Worm (Caenorhabditis elegans) whole organism, L2 larva: ENCODE data around the gene C17C3.1.

Experiments
- C34F6.9 ChIP-seq: fragments of 150-350 bp; optimal IDR thresholded peaks from 2 replicates; lab custom pipeline; 2014; ENCODE audit warnings: missing biosample characterization, missing genetic modification characterization
- F13H6.1 ChIP-seq: sonication (generic microtip); optimal IDR thresholded peaks from 2 replicates; lab custom pipeline; 2016; ENCODE audit warnings: missing genetic modification characterization, missing compliant biosample characterization
- Y55F3AM.14 ChIP-seq: fragments of 200-800 bp; sonication (Bioruptor generic); optimal IDR thresholded peaks from 2 replicates; lab custom pipeline; 2018; ENCODE audit warnings: mild to moderate bottlenecking, missing genetic modification characterization, missing compliant biosample characterization
- ZK546.5 ChIP-seq: sonication (generic microtip); optimal IDR thresholded peaks from 2 replicates; lab custom pipeline; 2017; ENCODE audit warnings: missing biosample characterization, missing genetic modification characterization
- aly-2 ChIP-seq: fragments of 150-350 bp; optimal IDR thresholded peaks from 2 replicates; lab custom pipeline; 2014; ENCODE audit warnings: missing biosample characterization, missing genetic modification characterization
- ama-1 ChIP-seq: fragments of 150-350 bp; optimal IDR thresholded peaks from 2 replicates; lab custom pipeline; 2018; ENCODE audit warnings: inconsistent platforms
- blmp-1 ChIP-seq: sonication (generic microtip); optimal IDR thresholded peaks from 2 replicates; lab custom pipeline; 2017; ENCODE audit warnings: missing genetic modification characterization, mild to moderate bottlenecking, missing compliant biosample characterization, antibody characterized with exemption, moderate library complexity; ENCODE audit not compliant: insufficient read depth
- ceh-16 ChIP-seq: fragments of 150-350 bp; optimal IDR thresholded peaks from 2 replicates; lab custom pipeline; 2014; ENCODE audit warnings: missing biosample characterization, missing genetic modification characterization
- crh-2 ChIP-seq: sonication (generic microtip); optimal IDR thresholded peaks from 2 replicates; lab custom pipeline; 2017; ENCODE audit warnings: missing biosample characterization, missing genetic modification characterization
- dmd-4 ChIP-seq: sonication (generic microtip); optimal IDR thresholded peaks from 2 replicates; lab custom pipeline; 2017; ENCODE audit warnings: missing biosample characterization, missing genetic modification characterization
- egl-27 ChIP-seq: sonication (generic microtip); optimal IDR thresholded peaks from 3 replicates; lab custom pipeline; 2017; ENCODE audit warnings: missing biosample characterization, missing genetic modification reagents, missing genetic modification characterization
- elt-3 ChIP-seq: sonication (generic microtip); optimal IDR thresholded peaks from 2 replicates; lab custom pipeline; 2017; ENCODE audit warnings: missing biosample characterization, missing genetic modification characterization
- fos-1 ChIP-seq: fragments of 150-350 bp; optimal IDR thresholded peaks from 2 replicates; lab custom pipeline; 2014; ENCODE audit warnings: missing biosample characterization, missing genetic modification characterization
- gmeb-1 ChIP-seq: fragments of 150-350 bp; optimal IDR thresholded peaks from 2 replicates; lab custom pipeline; 2014; ENCODE audit warnings: missing biosample characterization, missing genetic modification characterization
- lin-11 ChIP-seq: fragments of 150-350 bp; sonication (generic microtip); optimal IDR thresholded peaks from 2 replicates; lab custom pipeline; 2014; ENCODE audit warnings: missing biosample characterization, missing genetic modification characterization, inconsistent platforms, mixed read lengths
- lin-13 ChIP-seq: fragments of 150-350 bp; optimal IDR thresholded peaks from 2 replicates; lab custom pipeline; 2014; ENCODE audit warnings: missing biosample characterization, missing genetic modification reagents, missing genetic modification characterization
- lsy-2 ChIP-seq, 2 experiments: fragments of 150-350 bp in 1 of 2; sonication (generic microtip) in 1 of 2; optimal IDR thresholded peaks; 2 replicates each; lab custom pipeline; 2014 to 2017; ENCODE audit warnings: missing biosample characterization in 2 of 2, missing genetic modification characterization in 2 of 2
- mab-5 ChIP-seq: fragments of 150-350 bp; optimal IDR thresholded peaks from 2 replicates; lab custom pipeline; 2014; ENCODE audit warnings: missing biosample characterization, missing genetic modification characterization
- mbf-1 ChIP-seq: sonication (generic microtip); optimal IDR thresholded peaks from 2 replicates; lab custom pipeline; 2017; ENCODE audit warnings: missing biosample characterization, missing genetic modification characterization
- mdl-1 ChIP-seq, 2 experiments: fragments of 150-350 bp in 1 of 2; sonication (generic microtip) in 1 of 2; optimal IDR thresholded peaks; 2 replicates each; lab custom pipeline; 2017; ENCODE audit warnings: missing biosample characterization in 2 of 2, missing genetic modification characterization in 2 of 2
- nhr-10 ChIP-seq: sonication (generic microtip); optimal IDR thresholded peaks from 2 replicates; lab custom pipeline; 2017; ENCODE audit warnings: missing biosample characterization, missing genetic modification characterization
- nhr-11 ChIP-seq: fragments of 150-350 bp; optimal IDR thresholded peaks from 2 replicates; lab custom pipeline; 2014; ENCODE audit warnings: missing biosample characterization, missing genetic modification characterization
- nhr-129 ChIP-seq: fragments of 150-350 bp; optimal IDR thresholded peaks from 2 replicates; lab custom pipeline; 2014; ENCODE audit warnings: missing biosample characterization, missing genetic modification characterization
- nhr-21 ChIP-seq: fragments of 150-350 bp; optimal IDR thresholded peaks from 2 replicates; lab custom pipeline; 2014; ENCODE audit warnings: missing biosample characterization, missing genetic modification characterization
- nhr-237 ChIP-seq: fragments of 150-350 bp; optimal IDR thresholded peaks from 2 replicates; lab custom pipeline; 2014; ENCODE audit warnings: missing biosample characterization, missing genetic modification characterization
- nhr-25 ChIP-seq: fragments of 150-350 bp; sonication (generic microtip); optimal IDR thresholded peaks from 3 replicates; lab custom pipeline; 2014; ENCODE audit warnings: missing biosample characterization, missing genetic modification characterization
- nhr-6 ChIP-seq: fragments of 150-350 bp; optimal IDR thresholded peaks from 2 replicates; lab custom pipeline; 2014; ENCODE audit warnings: missing biosample characterization, missing genetic modification characterization
- nhr-77 ChIP-seq: fragments of 150-350 bp; optimal IDR thresholded peaks from 2 replicates; lab custom pipeline; 2014; ENCODE audit warnings: missing biosample characterization, missing genetic modification characterization
- skn-1 ChIP-seq: sonication (generic microtip); optimal IDR thresholded peaks from 2 replicates; lab custom pipeline; 2017; ENCODE audit warnings: missing biosample characterization, missing genetic modification characterization
- sma-3 ChIP-seq: sonication (generic microtip); optimal IDR thresholded peaks from 2 replicates; lab custom pipeline; 2016; ENCODE audit warnings: missing genetic modification reagents, missing genetic modification characterization, missing compliant biosample characterization
- sma-9 ChIP-seq, 2 experiments: fragments of 150-350 bp in 1 of 2; sonication (generic microtip) in 1 of 2; optimal IDR thresholded peaks; 2 replicates each; lab custom pipeline; 2014 to 2016; ENCODE audit warnings: missing genetic modification characterization in 2 of 2, mild to moderate bottlenecking in 1 of 2, missing biosample characterization in 1 of 2, missing compliant biosample characterization in 1 of 2, missing genetic modification reagents in 1 of 2, moderate library complexity in 1 of 2
- snpc-4 ChIP-seq: fragments of 150-350 bp; optimal IDR thresholded peaks from 2 replicates; lab custom pipeline; 2014; ENCODE audit warnings: missing biosample characterization, missing genetic modification characterization
- unc-39 ChIP-seq: fragments of 150-350 bp; optimal IDR thresholded peaks from 2 replicates; lab custom pipeline; 2014; ENCODE audit warnings: missing biosample characterization, missing genetic modification characterization
- unc-55 ChIP-seq: fragments of 150-350 bp; sonication (generic microtip); optimal IDR thresholded peaks from 3 replicates; lab custom pipeline; 2014; ENCODE audit warnings: missing biosample characterization, missing genetic modification reagents, missing genetic modification characterization
- ztf-1 ChIP-seq: fragments of 200-800 bp; sonication (Bioruptor generic); conservative IDR thresholded peaks from 2 replicates; pipeline ENCODE4 v1.3.6; 2022; ENCODE audit warnings: missing genetic modification characterization, missing compliant biosample characterization
- ztf-11 ChIP-seq: sonication (generic microtip); optimal IDR thresholded peaks from 2 replicates; lab custom pipeline; 2017; ENCODE audit warnings: missing biosample characterization, missing genetic modification characterization
- ztf-4 ChIP-seq: fragments of 150-350 bp; optimal IDR thresholded peaks from 2 replicates; lab custom pipeline; 2014; ENCODE audit warnings: missing biosample characterization, missing genetic modification characterization

Gene C17C3.1

DNA sequence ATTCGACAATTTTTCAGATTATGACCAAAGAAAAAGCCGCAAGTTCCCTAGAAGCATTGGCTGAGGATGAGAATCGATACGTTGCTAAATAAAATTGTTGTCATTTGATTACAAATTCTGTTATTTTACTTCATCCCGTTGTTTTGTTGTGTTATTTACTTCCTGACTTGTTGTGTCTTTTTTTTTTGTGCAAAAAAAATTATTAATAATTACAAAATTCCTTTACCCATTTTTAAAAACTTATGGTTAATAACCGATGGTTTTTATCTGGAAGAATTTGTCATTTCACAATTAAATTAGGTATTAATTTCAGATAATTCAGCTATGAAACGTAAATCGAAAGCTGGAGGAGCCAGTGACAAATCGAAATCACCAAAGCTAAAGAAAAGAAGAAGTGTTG lies 25.9 kb downstream of the C17C3.1 start, which contains the start of gene C17G10.1:
TSS of gene C17G10.1 (plus strand) at position 301 of the 400 bp plus-strand sequence.
- TF ChIP-seq nhr-25 (tag; lab: Kevin White, UChicago) (no peak), mab-5 (tag; lab: Kevin White, UChicago) (no peak), aly-2 (tag; lab: Kevin White, UChicago) (no peak), C34F6.9 (no peak), lin-11 (no peak), sma-3 (GFP tag; lab: Kevin White, UChicago) (no peak), sma-9 (GFP tag; optimal IDR thresholded peaks at IDR 0.05; lab: Kevin White, UChicago) (no peak), sma-9 (tag; optimal IDR thresholded peaks at IDR 0.05; lab: Kevin White, UChicago) (no peak), Y55F3AM.14 (no peak), ZK546.5 (tag; lab: Kevin White, UChicago) (no peak), lin-13 (no peak), lsy-2 (tag; optimal IDR thresholded peaks at IDR 0.05; lab: Kevin White, UChicago) (no peak), nhr-21 (tag; lab: Kevin White, UChicago) (no peak), gmeb-1 (tag; lab: Kevin White, UChicago) (no peak), ceh-16 (tag; lab: Kevin White, UChicago) (no peak), elt-3 (tag; lab: Kevin White, UChicago) (no peak), fos-1 (tag; lab: Kevin White, UChicago) (no peak)
- TF ChIP-seq, all 48 proteins: peak for 0

ce11 chrII:5599326-5600044 lies 29.1 kb downstream of the C17C3.1 start, which contains the start of gene C17G10.10:
TSS of gene C17G10.10 (minus strand) at chrII:5599376.
- TF ChIP-seq sma-3 (GFP tag; lab: Kevin White, UChicago): peak; percentile 87
- TF ChIP-seq nhr-237 (tag; lab: Kevin White, UChicago): no peak
- TF ChIP-seq nhr-25 (tag; lab: Kevin White, UChicago): peak; percentile 62
- TF ChIP-seq ZK546.5 (tag; lab: Kevin White, UChicago): no peak
- TF ChIP-seq crh-2: peak; percentile 69
- TF ChIP-seq snpc-4 (tag; lab: Kevin White, UChicago): peak; percentile 99
- peak; percentile 98 for TF ChIP-seq ama-1 (lab: Kevin White, UChicago)
- TF ChIP-seq Y55F3AM.14: no peak
- peak; percentile 68 for TF ChIP-seq nhr-77 (tag; lab: Kevin White, UChicago)
- TF ChIP-seq nhr-21 (tag; lab: Kevin White, UChicago): peak; percentile 78
- no peak for TF ChIP-seq unc-55 (GFP tag; lab: Kevin White, UChicago)
- TF ChIP-seq ztf-4 (tag; lab: Kevin White, UChicago): peak; percentile 9
- TF ChIP-seq lsy-2 (tag; optimal IDR thresholded peaks at IDR 0.05; lab: Kevin White, UChicago): peak; percentile 62 to 75
- no peak for TF ChIP-seq unc-39
- peak; percentile 45 for TF ChIP-seq nhr-129 (tag; lab: Kevin White, UChicago)
- TF ChIP-seq lin-13: peak; percentile 53
- TF ChIP-seq F13H6.1 (tag; lab: Kevin White, UChicago): peak; percentile 58
- no peak for TF ChIP-seq dmd-4 (tag; lab: Kevin White, UChicago)
- peak; percentile 91 for TF ChIP-seq sma-9 (GFP tag; optimal IDR thresholded peaks at IDR 0.05; lab: Kevin White, UChicago)
- TF ChIP-seq sma-9 (tag; optimal IDR thresholded peaks at IDR 0.05; lab: Kevin White, UChicago): no peak
- TF ChIP-seq mbf-1 (tag; lab: Kevin White, UChicago): no peak
- peak; percentile 75 for TF ChIP-seq ceh-16 (tag; lab: Kevin White, UChicago)
- TF ChIP-seq mab-5 (tag; lab: Kevin White, UChicago): no peak
- peak; percentile 41 for TF ChIP-seq nhr-6
- peak; percentile 9 for TF ChIP-seq nhr-10
- TF ChIP-seq fos-1 (tag; lab: Kevin White, UChicago): peak; percentile 85
- peak; percentile 20 for TF ChIP-seq C34F6.9
- no peak for TF ChIP-seq aly-2 (tag; lab: Kevin White, UChicago)
- peak; percentile 82 for TF ChIP-seq gmeb-1 (tag; lab: Kevin White, UChicago)
- TF ChIP-seq ztf-1: no peak
- peak; percentile 54 to 59 for TF ChIP-seq mdl-1 (tag; optimal IDR thresholded peaks at IDR 0.05; lab: Kevin White, UChicago)
- no peak for TF ChIP-seq elt-3 (tag; lab: Kevin White, UChicago)
- TF ChIP-seq nhr-11 (tag; lab: Kevin White, UChicago): no peak
- TF ChIP-seq egl-27 (tag; lab: Kevin White, UChicago): peak; percentile 72

- TF ChIP-seq ZK546.5 (tag; lab: Kevin White, UChicago) (no peak), unc-55 (GFP tag; lab: Kevin White, UChicago) (no peak), nhr-25 (tag; lab: Kevin White, UChicago) (no peak), skn-1 (no peak), C34F6.9 (no peak), ceh-16 (tag; lab: Kevin White, UChicago) (no peak), blmp-1 (tag; lab: Kevin White, UChicago) (no peak), ztf-11 (no peak)
These were observed 32.8 kb downstream of the C17C3.1 start, which contains the start of gene C17G10.6 for ce11 chrII:5603194-5603593. TSS of gene C17G10.6 (minus strand) at chrII:5603294.
